Fruit fly (Drosophila melanogaster): ENCODE results near the gene CG34244.
A peak's percentile ranks its signal among the peaks of the same experiment; 100 is the strongest.

The CG34244 gene

DNA sequence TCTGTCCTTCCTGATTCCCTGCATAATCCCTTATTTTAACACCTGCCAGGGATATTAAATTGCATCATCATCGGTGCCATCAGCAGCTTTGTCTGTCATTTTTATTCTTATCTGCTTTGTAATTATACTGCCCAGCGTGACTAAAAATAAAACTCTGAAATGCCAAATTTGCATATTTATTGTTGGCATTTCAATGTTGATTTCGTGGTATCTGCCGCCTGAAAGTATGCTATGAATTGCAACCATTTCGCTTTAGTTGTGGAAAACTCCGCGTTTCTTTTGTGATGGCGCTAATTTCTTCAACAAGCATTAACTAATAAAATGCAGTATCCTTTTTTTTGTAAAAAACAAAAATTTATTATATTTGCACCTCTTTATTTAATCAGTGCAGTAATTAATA, at the start of gene CG34244:
TSS of gene CG34244 (minus strand) at position 122 of the 400 bp plus-strand sequence.
- TF ChIP-seq D1 (tag; optimal IDR thresholded peaks at IDR 0.05) (peak; percentile 55), gl (tag; optimal IDR thresholded peaks at IDR 0.05) (no peak), CG12605 (GFP tag; IDR thresholded peaks at IDR 0.05) (no peak), fd96Ca (GFP tag; IDR thresholded peaks at IDR 0.05) (no peak)

DNA sequence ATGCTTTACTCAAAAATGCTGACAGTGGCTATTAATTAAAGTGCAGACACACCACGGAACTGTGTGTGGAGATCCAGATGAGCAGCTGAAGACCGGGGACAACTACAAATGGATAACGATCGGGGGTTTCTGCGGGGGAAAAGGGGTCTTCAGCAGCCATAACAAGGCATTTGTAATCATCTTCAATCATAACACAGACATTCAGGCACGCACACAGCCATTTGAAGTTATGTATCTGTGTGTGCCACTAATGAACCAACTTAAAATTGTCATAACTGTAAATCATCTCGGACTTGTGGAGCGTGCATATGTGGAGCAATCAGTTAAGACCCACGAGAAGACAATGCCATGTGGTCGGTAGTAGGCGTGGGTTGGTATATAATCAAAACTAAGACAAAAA, 46.4 kb upstream of the CG34244 start:
- no peak for TF ChIP-seq rn (GFP tag; IDR thresholded peaks at IDR 0.05)
- TF ChIP-seq CG13204 (GFP tag; optimal IDR thresholded peaks at IDR 0.05) = no peak
- TF ChIP-seq CG17806 (tag; optimal IDR thresholded peaks at IDR 0.05) = no peak
- no peak for TF ChIP-seq CG8301 (tag; optimal IDR thresholded peaks at IDR 0.05)
- no peak for TF ChIP-seq D1 (tag; optimal IDR thresholded peaks at IDR 0.05)
- TF ChIP-seq CG12605 (GFP tag; IDR thresholded peaks at IDR 0.05) = no peak
- TF ChIP-seq CG10348 (GFP tag; IDR thresholded peaks at IDR 0.05) = no peak
- TF ChIP-seq CG34367 (tag; optimal IDR thresholded peaks at IDR 0.05) = no peak
- TF ChIP-seq fd96Ca (GFP tag; IDR thresholded peaks at IDR 0.05) = no peak
- TF ChIP-seq CG32121 (GFP tag; IDR thresholded peaks at IDR 0.05) = no peak
- no peak for TF ChIP-seq gl (tag; optimal IDR thresholded peaks at IDR 0.05)
- no peak for TF ChIP-seq Ets98B (GFP tag; IDR thresholded peaks at IDR 0.05)
- TF ChIP-seq CG15710 (tag; optimal IDR thresholded peaks at IDR 0.05) = no peak
- no peak for TF ChIP-seq CG9948 (tag; optimal IDR thresholded peaks at IDR 0.05)
- no peak for TF ChIP-seq Snoo (tag; optimal IDR thresholded peaks at IDR 0.05)
- TF ChIP-seq EcR (GFP tag; optimal IDR thresholded peaks at IDR 0.05) = no peak

DNA sequence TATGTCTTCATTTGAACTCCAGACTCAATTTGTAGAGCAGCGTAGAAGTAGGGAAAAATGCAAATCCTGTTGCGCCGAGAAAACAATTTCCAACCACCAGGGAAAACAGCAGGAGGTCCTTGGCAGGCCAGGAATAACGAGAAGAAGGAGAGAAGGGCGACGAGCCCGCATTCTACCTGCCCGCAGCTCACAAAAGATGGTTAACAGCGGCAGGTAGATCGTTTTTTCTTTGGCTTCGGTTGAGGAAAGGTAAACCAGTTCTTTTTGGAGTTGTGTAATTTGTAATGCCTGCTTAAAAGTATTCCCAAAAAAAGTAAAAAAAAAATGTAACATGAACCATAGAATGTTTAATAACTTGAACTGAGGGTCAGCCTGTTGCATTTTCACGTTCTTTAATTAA, 40.4 kb upstream of the CG34244 start:
- TF ChIP-seq D1 (tag; optimal IDR thresholded peaks at IDR 0.05) (no peak), EcR (GFP tag; optimal IDR thresholded peaks at IDR 0.05) (peak; percentile 24)

DNA sequence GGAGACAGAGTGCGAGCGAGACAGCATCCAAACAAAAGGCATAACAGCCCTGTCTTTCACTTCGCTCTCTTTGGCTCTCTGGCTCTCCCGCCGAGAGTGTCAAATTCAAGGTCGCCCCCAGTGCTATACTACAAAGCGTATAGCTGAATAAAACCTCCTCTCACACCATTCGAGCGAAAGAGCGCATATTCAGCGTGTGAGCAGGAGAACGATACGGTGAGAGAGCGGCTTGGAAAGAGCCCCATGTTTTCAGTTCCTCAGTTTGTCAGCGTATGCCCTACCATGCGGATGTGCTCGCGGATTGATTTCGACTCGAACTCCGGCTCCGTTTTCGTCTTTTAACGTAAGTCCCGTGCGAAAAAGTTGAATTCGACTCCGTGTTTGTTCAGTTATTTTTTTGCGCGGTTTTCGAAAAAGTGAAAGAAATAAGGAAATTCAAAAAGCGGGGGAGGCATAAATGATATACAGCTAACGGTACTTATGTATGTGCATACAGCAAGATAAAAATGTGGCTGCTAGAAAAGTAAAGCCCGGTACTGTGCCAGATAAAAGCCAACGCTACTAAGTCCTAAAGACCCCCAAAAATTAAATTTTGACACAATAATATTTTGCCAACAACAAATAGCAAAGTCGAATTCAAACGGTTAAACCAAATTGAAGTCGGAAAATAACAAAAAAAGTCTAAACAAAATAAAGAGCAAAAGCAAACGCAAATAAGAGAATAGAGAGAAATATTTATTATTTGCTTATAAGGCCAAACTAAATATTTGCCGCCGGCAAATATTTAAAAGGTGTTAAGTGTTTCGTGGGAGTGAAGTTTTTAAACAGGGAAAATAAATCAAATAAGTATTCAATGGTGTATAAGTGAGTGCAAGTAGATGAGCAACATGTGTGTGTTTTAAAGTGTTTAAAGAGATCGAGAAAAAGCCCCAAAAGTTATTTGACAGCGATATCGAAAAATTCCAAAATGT, 38.6 kb upstream of the CG34244 start, which contains the start of gene fz:
TSS of gene fz (plus strand) at position 256 of the 971 bp plus-strand sequence.
- TF ChIP-seq Snoo (tag; optimal IDR thresholded peaks at IDR 0.05) = no peak
- no peak for TF ChIP-seq CG10348 (GFP tag; IDR thresholded peaks at IDR 0.05)
- peak; percentile 67 for TF ChIP-seq fd96Ca (GFP tag; IDR thresholded peaks at IDR 0.05)
- peak; percentile 3 for TF ChIP-seq CG8159 (tag; optimal IDR thresholded peaks at IDR 0.05)
- TF ChIP-seq CG8301 (tag; optimal IDR thresholded peaks at IDR 0.05) = no peak
- peak; percentile 61; the same call in 1 of the 2 replicates for TF ChIP-seq CG12605 (GFP tag; IDR thresholded peaks at IDR 0.05)
- TF ChIP-seq CG34367 (tag; optimal IDR thresholded peaks at IDR 0.05) = no peak
- TF ChIP-seq D1 (tag; optimal IDR thresholded peaks at IDR 0.05) = peak; percentile 20
- TF ChIP-seq rn (GFP tag; IDR thresholded peaks at IDR 0.05) = no peak
- no peak for TF ChIP-seq CG13204 (GFP tag; optimal IDR thresholded peaks at IDR 0.05)
- no peak for TF ChIP-seq CG15710 (tag; optimal IDR thresholded peaks at IDR 0.05)
- TF ChIP-seq CG32121 (GFP tag; IDR thresholded peaks at IDR 0.05) = peak; percentile 51
- TF ChIP-seq Ets98B (GFP tag; IDR thresholded peaks at IDR 0.05) = peak; percentile 54; the same call in 1 of the 2 replicates
- no peak; the same call in 1 of the 3 replicates for TF ChIP-seq CG4496 (GFP tag; IDR thresholded peaks at IDR 0.05)
- TF ChIP-seq CG17806 (tag; optimal IDR thresholded peaks at IDR 0.05) = no peak
- TF ChIP-seq EcR (GFP tag; optimal IDR thresholded peaks at IDR 0.05) = peak; percentile 85
- no peak for TF ChIP-seq CG9948 (tag; optimal IDR thresholded peaks at IDR 0.05)
- TF ChIP-seq Pif1B (GFP tag; optimal IDR thresholded peaks at IDR 0.05) = peak; percentile 36
- TF ChIP-seq CG14655 (GFP tag; optimal IDR thresholded peaks at IDR 0.05) = no peak
- TF ChIP-seq Pif1A (GFP tag; optimal IDR thresholded peaks at IDR 0.05) = peak; percentile 0
- peak; percentile 43 for TF ChIP-seq gl (tag; optimal IDR thresholded peaks at IDR 0.05)

DNA sequence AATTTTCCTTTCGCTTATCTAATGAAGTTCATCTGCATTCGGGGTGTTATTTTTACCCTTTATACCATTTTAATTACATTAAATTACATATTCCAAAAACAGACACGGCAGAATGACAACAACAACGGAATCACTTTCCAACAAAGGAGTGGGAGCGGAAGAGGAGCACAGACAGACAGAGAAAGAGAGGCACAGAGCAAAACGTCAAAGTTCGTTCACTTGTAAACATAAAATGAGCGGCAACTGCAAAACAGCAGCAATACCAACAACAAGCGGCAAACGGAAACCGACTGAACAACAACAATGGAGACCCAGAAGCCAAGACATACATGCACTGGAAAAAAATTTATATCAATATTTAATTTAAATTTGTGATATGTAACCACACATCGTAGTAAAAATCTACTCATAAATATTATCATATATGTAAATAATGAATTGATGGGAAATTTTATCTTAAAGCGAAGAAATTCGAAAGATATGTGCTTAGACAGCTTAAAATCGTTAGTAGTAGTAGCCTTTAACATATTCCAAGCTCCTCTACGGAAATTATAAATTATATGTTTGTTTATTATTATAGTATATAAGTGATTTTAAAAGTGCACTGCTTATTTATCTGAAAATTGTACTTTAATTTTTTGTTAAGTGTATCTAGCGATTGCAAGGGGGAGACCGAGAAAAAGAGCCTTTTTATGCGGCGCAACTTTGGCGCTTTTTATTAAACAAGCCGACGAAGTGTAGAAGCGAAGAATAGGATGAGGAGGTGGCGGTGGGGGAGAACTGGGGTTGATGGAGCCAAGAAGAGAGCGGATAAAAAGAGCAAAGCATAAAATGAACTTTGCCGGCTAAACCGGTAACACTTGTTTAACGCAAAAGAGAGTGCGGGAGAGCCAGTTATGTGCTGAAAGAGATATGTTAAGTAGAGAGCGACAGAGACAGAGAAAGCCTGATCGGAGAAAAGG, 36.6 kb upstream of the CG34244 start:
- TF ChIP-seq CG8301 (tag; optimal IDR thresholded peaks at IDR 0.05) (peak; percentile 58), Pif1A (GFP tag; optimal IDR thresholded peaks at IDR 0.05) (peak; percentile 88), CG12605 (GFP tag; IDR thresholded peaks at IDR 0.05) (peak; percentile 45; the same call in 1 of the 2 replicates), CG13204 (GFP tag; optimal IDR thresholded peaks at IDR 0.05) (peak; percentile 95), CG14655 (GFP tag; optimal IDR thresholded peaks at IDR 0.05) (peak; percentile 87), CG17806 (tag; optimal IDR thresholded peaks at IDR 0.05) (peak; percentile 98), CG9948 (tag; optimal IDR thresholded peaks at IDR 0.05) (peak; percentile 73), gl (tag; optimal IDR thresholded peaks at IDR 0.05) (no peak), fd96Ca (GFP tag; IDR thresholded peaks at IDR 0.05) (no peak; the same call in 2 of the 3 replicates), CG4496 (GFP tag; IDR thresholded peaks at IDR 0.05) (peak; percentile 73; the same call in 2 of the 3 replicates), Pif1B (GFP tag; optimal IDR thresholded peaks at IDR 0.05) (peak; percentile 88), rn (GFP tag; IDR thresholded peaks at IDR 0.05) (peak; percentile 70; the same call in 1 of the 2 replicates), CG15710 (tag; optimal IDR thresholded peaks at IDR 0.05) (peak; percentile 98), CG8159 (tag; optimal IDR thresholded peaks at IDR 0.05) (peak; percentile 99), Ets98B (GFP tag; IDR thresholded peaks at IDR 0.05) (peak; percentile 50), CG34367 (tag; optimal IDR thresholded peaks at IDR 0.05) (peak; percentile 97), Snoo (tag; optimal IDR thresholded peaks at IDR 0.05) (peak; percentile 97), CG10348 (GFP tag; IDR thresholded peaks at IDR 0.05) (peak; percentile 46; the same call in 1 of the 2 replicates), EcR (GFP tag; optimal IDR thresholded peaks at IDR 0.05) (peak; percentile 97), D1 (tag; optimal IDR thresholded peaks at IDR 0.05) (peak; percentile 16), CG32121 (GFP tag; IDR thresholded peaks at IDR 0.05) (peak; percentile 87)
